Fruit fly (Drosophila melanogaster) whole organism, embryonic: ENCODE measurements around the gene IntS6.
A peak's percentile ranks its signal among the peaks of the same experiment; 100 is the strongest.

Experiments
- Ada2b ChIP-seq: fragments of 200-800 bp; sonication (Bioruptor generic); IDR thresholded peaks from 2 replicates; pipeline ENCODE4 v1.3.6; 2022; ENCODE audit warnings: missing biosample characterization, missing genetic modification characterization
- Atf-2 ChIP-seq: fragments of 200-800 bp; sonication (Bioruptor generic); optimal IDR thresholded peaks from 2 replicates; lab custom pipeline; 2016; ENCODE audit warnings: missing biosample characterization, missing genetic modification characterization
- Bgb ChIP-seq: fragments of 200-800 bp; sonication (Bioruptor generic); IDR thresholded peaks from 2 replicates; pipeline ENCODE4 v1.3.6; 2022; ENCODE audit warnings: missing biosample characterization, missing genetic modification characterization; ENCODE audit not compliant: partially characterized antibody
- C15 ChIP-seq: fragments of 200-800 bp; sonication (Bioruptor generic); IDR thresholded peaks from 3 replicates; pipeline ENCODE4 v1.3.6; 2022; ENCODE audit warnings: missing biosample characterization, missing genetic modification characterization
- CG11398 ChIP-seq: fragments of 200-800 bp; sonication (Bioruptor generic); optimal IDR thresholded peaks from 2 replicates; lab custom pipeline; 2016; ENCODE audit warnings: missing biosample characterization, missing genetic modification characterization
- CG12391 ChIP-seq: fragments of 200-800 bp; sonication (Bioruptor generic); optimal IDR thresholded peaks from 3 replicates; lab custom pipeline; 2018; ENCODE audit warnings: missing biosample characterization, mild to moderate bottlenecking, missing genetic modification characterization, moderate library complexity
- CG13123 ChIP-seq: fragments of 200-800 bp; sonication (Bioruptor generic); optimal IDR thresholded peaks from 2 replicates; lab custom pipeline; 2016; ENCODE audit warnings: missing biosample characterization, missing genetic modification characterization
- CG13296 ChIP-seq: fragments of 200-800 bp; sonication (Bioruptor generic); optimal IDR thresholded peaks from 3 replicates; lab custom pipeline; 2018; ENCODE audit warnings: missing biosample characterization, mild to moderate bottlenecking, missing genetic modification characterization
- CG15479 ChIP-seq: fragments of 200-800 bp; sonication (Bioruptor generic); optimal IDR thresholded peaks from 3 replicates; lab custom pipeline; 2019; ENCODE audit warnings: missing biosample characterization, mild to moderate bottlenecking, missing genetic modification characterization, moderate library complexity
- CG17186 ChIP-seq: fragments of 200-800 bp; sonication (Bioruptor generic); optimal IDR thresholded peaks from 3 replicates; lab custom pipeline; 2017; ENCODE audit warnings: missing biosample characterization, missing genetic modification reagents, missing genetic modification characterization
- CG18262 ChIP-seq: fragments of 200-800 bp; optimal IDR thresholded peaks from 3 replicates; lab custom pipeline; 2019; ENCODE audit warnings: missing biosample characterization, mild to moderate bottlenecking, missing genetic modification characterization, moderate library complexity
- CG1832 ChIP-seq: fragments of 200-800 bp; sonication (Bioruptor generic); optimal IDR thresholded peaks from 2 replicates; lab custom pipeline; 2017; ENCODE audit warnings: missing biosample characterization, mild to moderate bottlenecking, missing genetic modification characterization, inconsistent platforms
- CG18599 ChIP-seq: fragments of 200-800 bp; sonication (Bioruptor generic); optimal IDR thresholded peaks from 3 replicates; lab custom pipeline; 2017; ENCODE audit warnings: missing biosample characterization, missing genetic modification characterization, mild to moderate bottlenecking, moderate library complexity, missing genetic modification reagents
- CG2889 ChIP-seq: fragments of 200-800 bp; sonication (Bioruptor generic); IDR thresholded peaks from 3 replicates; pipeline ENCODE4 v1.3.6; 2022; ENCODE audit warnings: missing biosample characterization, missing genetic modification characterization
- CG30403 ChIP-seq: fragments of 200-800 bp; sonication (Bioruptor generic); optimal IDR thresholded peaks from 3 replicates; lab custom pipeline; 2016; ENCODE audit warnings: missing biosample characterization, missing genetic modification characterization
- CG31224 ChIP-seq: fragments of 200-800 bp; sonication (Bioruptor generic); IDR thresholded peaks from 2 replicates; pipeline ENCODE4 v1.3.6; 2022; ENCODE audit warnings: missing biosample characterization, missing genetic modification characterization
- CG3726 ChIP-seq: fragments of 200-800 bp; sonication (Bioruptor generic); IDR thresholded peaks from 3 replicates; pipeline ENCODE4, ENCODE4 v1.3.6; 2022; ENCODE audit warnings: missing biosample characterization, missing genetic modification characterization
- CG4282 ChIP-seq: fragments of 200-800 bp; sonication (Bioruptor generic); optimal IDR thresholded peaks from 2 replicates; lab custom pipeline; 2016; ENCODE audit warnings: missing biosample characterization, missing genetic modification characterization
- CG4730 ChIP-seq: fragments of 200-800 bp; sonication (Bioruptor generic); IDR thresholded peaks from 2 replicates; pipeline ENCODE4 v1.3.6; 2022; ENCODE audit warnings: missing biosample characterization, missing genetic modification characterization
- CG4854 ChIP-seq: fragments of 200-800 bp; sonication (Bioruptor generic); optimal IDR thresholded peaks from 2 replicates; lab custom pipeline; 2016; ENCODE audit warnings: missing biosample characterization, missing genetic modification characterization, inconsistent platforms
- CG6689 ChIP-seq: fragments of 200-800 bp; sonication (Bioruptor generic); IDR thresholded peaks from 2 replicates; pipeline ENCODE4 v1.3.6; 2022; ENCODE audit warnings: missing biosample characterization, missing genetic modification characterization
- CG6854 ChIP-seq: fragments of 200-800 bp; sonication (Bioruptor generic); optimal IDR thresholded peaks from 3 replicates; lab custom pipeline; 2017; ENCODE audit warnings: missing biosample characterization, mild to moderate bottlenecking, missing genetic modification characterization
- CHES-1-like ChIP-seq: fragments of 200-800 bp; sonication (Bioruptor generic); optimal IDR thresholded peaks from 2 replicates; lab custom pipeline; 2016; ENCODE audit warnings: missing biosample characterization, missing genetic modification characterization
- Fer3 ChIP-seq: fragments of 200-800 bp; sonication (Bioruptor generic); optimal IDR thresholded peaks from 2 replicates; lab custom pipeline; 2018; ENCODE audit warnings: missing biosample characterization, mild to moderate bottlenecking, missing genetic modification characterization, moderate library complexity
- H15 ChIP-seq: fragments of 200-800 bp; sonication (Bioruptor generic); IDR thresholded peaks from 3 replicates; pipeline ENCODE4 v1.3.6; 2022; ENCODE audit warnings: missing biosample characterization, missing genetic modification characterization
- Hmr ChIP-seq: fragments of 200-800 bp; sonication (Bioruptor generic); optimal IDR thresholded peaks from 3 replicates; lab custom pipeline; 2017; ENCODE audit warnings: mild to moderate bottlenecking, missing biosample characterization, missing genetic modification reagents, missing genetic modification characterization
- Kr ChIP-seq: fragments of 200-800 bp; sonication (Bioruptor generic); optimal IDR thresholded peaks from 2 replicates; lab custom pipeline; 2017; ENCODE audit warnings: missing biosample characterization, mild to moderate bottlenecking, missing genetic modification characterization
- Lhr ChIP-seq: fragments of 200-800 bp; sonication (Bioruptor generic); optimal IDR thresholded peaks from 3 replicates; lab custom pipeline; 2017; ENCODE audit warnings: mild to moderate bottlenecking, missing biosample characterization, missing genetic modification reagents, missing genetic modification characterization
- Mes4 ChIP-seq: fragments of 200-800 bp; sonication (Bioruptor generic); optimal IDR thresholded peaks from 2 replicates; lab custom pipeline; 2016; ENCODE audit warnings: missing biosample characterization, missing genetic modification characterization
- Oli ChIP-seq: fragments of 200-800 bp; sonication (Bioruptor generic); optimal IDR thresholded peaks from 2 replicates; lab custom pipeline; 2018; ENCODE audit warnings: missing biosample characterization, mild to moderate bottlenecking, missing genetic modification characterization, moderate library complexity
- Sry-β ChIP-seq: fragments of 200-800 bp; sonication (Bioruptor generic); optimal IDR thresholded peaks from 2 replicates; lab custom pipeline; 2018; ENCODE audit warnings: missing biosample characterization, mild to moderate bottlenecking, missing genetic modification characterization, moderate library complexity
- Trl ChIP-seq, 3 experiments: fragments of >200 bp in 2 of 3; fragments of 200-800 bp in 1 of 3; sonication (Bioruptor generic) in 1 of 3; optimal IDR thresholded peaks; 2 replicates in 1 of 3; 3 replicates in 2 of 3; lab custom pipeline; 2016 to 2017; ENCODE audit warnings: missing biosample characterization in 1 of 3, missing genetic modification characterization in 1 of 3
- Usf ChIP-seq: fragments of 200-800 bp; sonication (Bioruptor generic); optimal IDR thresholded peaks from 2 replicates; lab custom pipeline; 2017; ENCODE audit warnings: missing genotype, missing biosample characterization, missing genetic modification characterization
- bsh ChIP-seq, 2 experiments: fragments of 200-800 bp; sonication (Bioruptor generic); optimal IDR thresholded peaks; 2 replicates each; lab custom pipeline; 2017 to 2018; ENCODE audit warnings: mild to moderate bottlenecking in 2 of 2, missing biosample characterization in 2 of 2, missing genetic modification characterization in 2 of 2, moderate library complexity in 1 of 2
- cato ChIP-seq: fragments of 200-800 bp; sonication (Bioruptor generic); optimal IDR thresholded peaks from 2 replicates; lab custom pipeline; 2016; ENCODE audit warnings: missing biosample characterization, missing genetic modification characterization, borderline replicate concordance
- dysf ChIP-seq: fragments of 200-800 bp; sonication (Bioruptor generic); IDR thresholded peaks from 3 replicates; pipeline ENCODE4 v1.3.6; 2022; ENCODE audit warnings: missing biosample characterization, missing genetic modification characterization
- fd96Cb ChIP-seq: fragments of 200-800 bp; sonication (Bioruptor generic); optimal IDR thresholded peaks from 2 replicates; lab custom pipeline; 2018; ENCODE audit warnings: missing biosample characterization, mild to moderate bottlenecking, missing genetic modification characterization, moderate library complexity
- fru ChIP-seq: fragments of >200 bp; optimal IDR thresholded peaks from 2 replicates; lab custom pipeline; 2017
- fu2 ChIP-seq: fragments of 200-800 bp; sonication (Bioruptor generic); optimal IDR thresholded peaks from 2 replicates; lab custom pipeline; 2016; ENCODE audit warnings: missing biosample characterization, missing genetic modification characterization
- grau ChIP-seq: fragments of 200-800 bp; optimal IDR thresholded peaks from 3 replicates; lab custom pipeline; 2019; ENCODE audit warnings: missing biosample characterization, mild to moderate bottlenecking, missing genetic modification characterization, moderate library complexity
- ind ChIP-seq: fragments of 200-800 bp; sonication (Bioruptor generic); optimal IDR thresholded peaks from 3 replicates; lab custom pipeline; 2016; ENCODE audit warnings: missing biosample characterization, missing genetic modification characterization
- inv ChIP-seq: fragments of 200-800 bp; sonication (Bioruptor generic); IDR thresholded peaks from 2 replicates; pipeline ENCODE4 v1.3.6; 2022; ENCODE audit warnings: missing biosample characterization, missing genetic modification characterization; ENCODE audit not compliant: partially characterized antibody
- kah ChIP-seq: fragments of 200-800 bp; sonication (Bioruptor generic); optimal IDR thresholded peaks from 2 replicates; lab custom pipeline; 2018; ENCODE audit warnings: missing biosample characterization, mild to moderate bottlenecking, missing genetic modification characterization
- lola ChIP-seq, 3 experiments: fragments of >200 bp in 2 of 3; fragments of 200-800 bp in 1 of 3; sonication (Bioruptor generic) in 1 of 3; optimal IDR thresholded peaks; 2 replicates each; lab custom pipeline; 2017 to 2019; ENCODE audit warnings: missing biosample characterization in 3 of 3, missing genetic modification characterization in 3 of 3, mild to moderate bottlenecking in 1 of 3, moderate library complexity in 1 of 3
- nom ChIP-seq: fragments of 200-800 bp; sonication (Bioruptor generic); optimal IDR thresholded peaks from 2 replicates; lab custom pipeline; 2017; ENCODE audit warnings: missing biosample characterization, missing genetic modification characterization, mild to moderate bottlenecking, moderate library complexity, missing genetic modification reagents
- org-1 ChIP-seq: fragments of 200-800 bp; sonication (Bioruptor generic); optimal IDR thresholded peaks from 2 replicates; lab custom pipeline; 2017; ENCODE audit warnings: missing biosample characterization, missing genetic modification characterization
- prd ChIP-seq, 3 experiments: fragments of >200 bp in 2 of 3; fragments of 200-800 bp in 1 of 3; sonication (Bioruptor generic) in 1 of 3; optimal IDR thresholded peaks in 2 of 3; IDR thresholded peaks in 1 of 3; 2 replicates in 2 of 3; 3 replicates in 1 of 3; pipeline versions ENCODE4 v1.3.6 to Lab custom; 2017 to 2022; ENCODE audit warnings: missing biosample characterization in 1 of 3, missing genetic modification characterization in 1 of 3
- scrt ChIP-seq: fragments of 200-800 bp; sonication (Bioruptor generic); optimal IDR thresholded peaks from 2 replicates; lab custom pipeline; 2018; ENCODE audit warnings: missing biosample characterization, mild to moderate bottlenecking, missing genetic modification characterization, moderate library complexity
- sd ChIP-seq: fragments of 200-800 bp; sonication (Bioruptor generic); optimal IDR thresholded peaks from 3 replicates; lab custom pipeline; 2018; ENCODE audit warnings: missing biosample characterization, mild to moderate bottlenecking, missing genetic modification characterization, moderate library complexity
- vfl ChIP-seq: fragments of 200-800 bp; sonication (Bioruptor generic); optimal IDR thresholded peaks from 2 replicates; lab custom pipeline; 2016; ENCODE audit warnings: missing biosample characterization, missing genetic modification characterization

IntS6 gene

DNA sequence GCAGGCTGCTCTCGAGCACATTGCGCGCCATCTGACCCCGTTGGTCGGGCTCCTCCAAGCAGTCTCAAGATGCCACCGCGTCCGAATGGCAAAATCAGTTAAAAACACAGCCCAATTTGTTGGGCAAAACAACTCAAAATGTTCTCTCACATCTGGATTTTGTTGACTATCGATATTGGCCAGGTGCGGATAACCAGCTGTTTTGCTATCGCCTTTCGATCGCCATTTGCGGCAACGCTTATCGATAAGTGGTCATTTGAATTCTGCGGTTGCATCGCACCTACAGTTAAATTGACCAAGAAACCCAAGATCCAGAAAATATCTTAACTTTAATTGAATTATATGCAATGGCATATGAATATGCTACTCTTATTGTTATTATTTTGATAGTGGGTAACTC, 52.0 kb downstream of the IntS6 start, which contains the start of gene CG3149 (continued):
- TF ChIP-seq Bgb (GFP tag; lab: Robert Waterston, UW) (peak; percentile 69), CG6689 (GFP tag; lab: Robert Waterston, UW) (no peak), fru (lab: Kevin White, UChicago) (no peak), Ada2b (GFP tag; lab: Robert Waterston, UW) (no peak), kah (GFP tag; lab: Kevin White, UChicago) (no peak), grau (tag; lab: Kevin White, UChicago) (no peak), CG1832 (GFP tag; lab: Kevin White, UChicago) (no peak), CG17186 (GFP tag; lab: Kevin White, UChicago) (peak; percentile 8), CG13123 (GFP tag; lab: Kevin White, UChicago) (no peak), CG30403 (GFP tag; lab: Kevin White, UChicago) (no peak), CG18262 (tag; lab: Kevin White, UChicago) (no peak), Mes4 (GFP tag; lab: Kevin White, UChicago) (no peak), Trl (optimal IDR thresholded peaks at IDR 0.05; lab: Kevin White, UChicago) (no peak), Trl (GFP tag; optimal IDR thresholded peaks at IDR 0.05; lab: Kevin White, UChicago) (no peak), Sry-β (GFP tag; lab: Kevin White, UChicago) (no peak), inv (GFP tag; lab: Robert Waterston, UW) (peak; percentile 34; the same call in 1 of the 2 replicates), ind (GFP tag; lab: Kevin White, UChicago) (no peak), CG18599 (GFP tag; lab: Kevin White, UChicago) (no peak), CG11398 (GFP tag; lab: Kevin White, UChicago) (no peak), org-1 (GFP tag; lab: Kevin White, UChicago) (no peak), CG2889 (GFP tag; lab: Robert Waterston, UW) (no peak), CG13296 (GFP tag; lab: Kevin White, UChicago) (no peak), CG31224 (GFP tag; lab: Robert Waterston, UW) (no peak), bsh (GFP tag; optimal IDR thresholded peaks at IDR 0.05; lab: Kevin White, UChicago) (no peak), Usf (GFP tag; lab: Kevin White, UChicago) (no peak), Kr (no peak), Lhr (GFP tag; lab: Kevin White, UChicago) (no peak), CG4730 (GFP tag; lab: Robert Waterston, UW) (no peak), Atf-2 (GFP tag; lab: Kevin White, UChicago) (no peak), scrt (GFP tag; lab: Kevin White, UChicago) (no peak), cato (no peak), dysf (GFP tag; lab: Robert Waterston, UW) (no peak), CG4854 (GFP tag; lab: Kevin White, UChicago) (no peak), CG15479 (GFP tag; lab: Kevin White, UChicago) (no peak), CG6854 (GFP tag; lab: Kevin White, UChicago) (no peak), H15 (GFP tag; lab: Robert Waterston, UW) (no peak), Oli (tag; lab: Kevin White, UChicago) (no peak), CG4282 (GFP tag; lab: Kevin White, UChicago) (no peak), CG3726 (GFP tag; lab: Robert Waterston, UW) (no peak), CHES-1-like (no peak), sd (tag; lab: Kevin White, UChicago) (no peak), prd (optimal IDR thresholded peaks at IDR 0.05; lab: Kevin White, UChicago) (no peak), prd (GFP tag; IDR thresholded peaks at IDR 0.05; lab: Robert Waterston, UW) (no peak), Fer3 (tag; lab: Kevin White, UChicago) (no peak), fd96Cb (tag; lab: Kevin White, UChicago) (no peak), C15 (GFP tag; lab: Robert Waterston, UW) (no peak), vfl (GFP tag; lab: Kevin White, UChicago) (no peak), lola (GFP tag; optimal IDR thresholded peaks at IDR 0.05; lab: Kevin White, UChicago) (no peak), nom (GFP tag; lab: Kevin White, UChicago) (no peak), fu2 (GFP tag; lab: Kevin White, UChicago) (no peak), Hmr (GFP tag; lab: Kevin White, UChicago) (no peak), CG12391 (tag; lab: Kevin White, UChicago) (no peak)
